Worm (Caenorhabditis elegans) whole organism, L2 larva: Measurements from ENCODE around the gene aqp-4.

Experiments
- alr-1 ChIP-seq: fragments of 150-350 bp; optimal IDR thresholded peaks from 2 replicates; lab custom pipeline; 2014; ENCODE audit warnings: missing biosample characterization, missing genetic modification characterization
- aly-2 ChIP-seq: fragments of 150-350 bp; optimal IDR thresholded peaks from 2 replicates; lab custom pipeline; 2014; ENCODE audit warnings: missing biosample characterization, missing genetic modification characterization
- ama-1 ChIP-seq: fragments of 150-350 bp; optimal IDR thresholded peaks from 2 replicates; lab custom pipeline; 2018; ENCODE audit warnings: inconsistent platforms
- blmp-1 ChIP-seq: sonication (generic microtip); optimal IDR thresholded peaks from 2 replicates; lab custom pipeline; 2017; ENCODE audit warnings: missing genetic modification characterization, mild to moderate bottlenecking, missing compliant biosample characterization, antibody characterized with exemption, moderate library complexity; ENCODE audit not compliant: insufficient read depth
- ceh-82 ChIP-seq: fragments of 150-350 bp; optimal IDR thresholded peaks from 2 replicates; lab custom pipeline; 2014; ENCODE audit warnings: missing biosample characterization, missing genetic modification characterization
- fos-1 ChIP-seq: fragments of 150-350 bp; optimal IDR thresholded peaks from 2 replicates; lab custom pipeline; 2014; ENCODE audit warnings: missing biosample characterization, missing genetic modification characterization
- lin-13 ChIP-seq: fragments of 150-350 bp; optimal IDR thresholded peaks from 2 replicates; lab custom pipeline; 2014; ENCODE audit warnings: missing biosample characterization, missing genetic modification reagents, missing genetic modification characterization
- mdl-1 ChIP-seq, 2 experiments: fragments of 150-350 bp in 1 of 2; sonication (generic microtip) in 1 of 2; optimal IDR thresholded peaks; 2 replicates each; lab custom pipeline; 2017; ENCODE audit warnings: missing biosample characterization in 2 of 2, missing genetic modification characterization in 2 of 2
- nhr-12 ChIP-seq: fragments of 150-350 bp; optimal IDR thresholded peaks from 2 replicates; lab custom pipeline; 2014; ENCODE audit warnings: missing biosample characterization, missing genetic modification characterization
- nhr-23 ChIP-seq: fragments of 150-350 bp; optimal IDR thresholded peaks from 2 replicates; lab custom pipeline; 2014; ENCODE audit warnings: missing biosample characterization, missing genetic modification reagents, missing genetic modification characterization
- nhr-77 ChIP-seq: fragments of 150-350 bp; optimal IDR thresholded peaks from 2 replicates; lab custom pipeline; 2014; ENCODE audit warnings: missing biosample characterization, missing genetic modification characterization

ce11 chrV:9724021-9724671 is 13.2 kb upstream of the aqp-4 start, which contains the start of gene slcr-46.3:
- no peak for TF ChIP-seq mdl-1 (tag; optimal IDR thresholded peaks at IDR 0.05; lab: Kevin White, UChicago)
- no peak for TF ChIP-seq nhr-23 (tag; lab: Kevin White, UChicago)
- no peak for TF ChIP-seq lin-13
- no peak for TF ChIP-seq ama-1
- TF ChIP-seq nhr-12 (tag; lab: Kevin White, UChicago) = no peak
- no peak for TF ChIP-seq ceh-82
- no peak for TF ChIP-seq aly-2
- no peak for TF ChIP-seq alr-1 (tag; lab: Kevin White, UChicago)
- no peak for TF ChIP-seq fos-1 (tag; lab: Kevin White, UChicago)
- TF ChIP-seq nhr-77 (tag; lab: Kevin White, UChicago) = no peak
- no peak for TF ChIP-seq blmp-1 (tag; lab: Kevin White, UChicago)
